Worm (Caenorhabditis elegans) whole organism, early embryonic: Measurements from ENCODE around the gene Y22D7AR.6.

Experiments
- B0310.2 ChIP-seq: sonication (generic microtip); optimal IDR thresholded peaks from 2 replicates; lab custom pipeline; 2016; ENCODE audit warnings: mild to moderate bottlenecking, missing genetic modification characterization, missing compliant biosample characterization
- F13C5.2 ChIP-seq: sonication (generic microtip); optimal IDR thresholded peaks from 2 replicates; lab custom pipeline; 2017; ENCODE audit warnings: mild to moderate bottlenecking, missing genetic modification characterization, inconsistent platforms, missing compliant biosample characterization
- aly-1 ChIP-seq: sonication (generic microtip); optimal IDR thresholded peaks from 2 replicates; lab custom pipeline; 2016; ENCODE audit warnings: missing genetic modification characterization, missing compliant biosample characterization
- ama-1 ChIP-seq: fragments of 150-350 bp; optimal IDR thresholded peaks from 2 replicates; lab custom pipeline; 2014
- ceh-13 ChIP-seq: fragments of 200-800 bp; sonication (Bioruptor generic); optimal IDR thresholded peaks from 2 replicates; lab custom pipeline; 2018; ENCODE audit warnings: mild to moderate bottlenecking, missing genetic modification characterization, missing compliant biosample characterization
- ceh-36 ChIP-seq: sonication (generic microtip); optimal IDR thresholded peaks from 2 replicates; lab custom pipeline; 2016; ENCODE audit warnings: missing genetic modification characterization, inconsistent platforms, missing compliant biosample characterization
- ets-7 ChIP-seq: sonication (generic microtip); optimal IDR thresholded peaks from 2 replicates; lab custom pipeline; 2016; ENCODE audit warnings: missing genotype, missing genetic modification characterization, missing compliant biosample characterization
- flt-1 ChIP-seq: fragments of 200-800 bp; sonication (Bioruptor generic); IDR thresholded peaks from 2 replicates; pipeline ENCODE4 v1.3.6; 2022; ENCODE audit warnings: missing genetic modification characterization, missing compliant biosample characterization
- hmbx-1 ChIP-seq: sonication (generic microtip); optimal IDR thresholded peaks from 2 replicates; lab custom pipeline; 2016; ENCODE audit warnings: mild to moderate bottlenecking, missing genetic modification characterization, missing compliant biosample characterization
- hmg-4 ChIP-seq: fragments of 200-800 bp; sonication (Bioruptor generic); optimal IDR thresholded peaks from 2 replicates; lab custom pipeline; 2018; ENCODE audit warnings: mild to moderate bottlenecking, missing genetic modification characterization, missing compliant biosample characterization
- hnd-1 ChIP-seq: sonication (generic microtip); optimal IDR thresholded peaks from 2 replicates; lab custom pipeline; 2016; ENCODE audit warnings: missing genetic modification characterization, missing compliant biosample characterization
- pes-1 ChIP-seq: fragments of 200-800 bp; sonication (Bioruptor generic); IDR thresholded peaks from 2 replicates; pipeline ENCODE4 v1.3.6; 2022; ENCODE audit warnings: missing genetic modification reagents, missing genetic modification characterization, missing compliant biosample characterization
- scrt-1 ChIP-seq: fragments of 200-800 bp; sonication (Bioruptor generic); IDR thresholded peaks from 2 replicates; pipeline ENCODE4 v1.3.6; 2022; ENCODE audit warnings: missing genetic modification characterization, missing compliant biosample characterization
- sea-1 ChIP-seq: fragments of 200-800 bp; sonication (Bioruptor generic); conservative IDR thresholded peaks from 2 replicates; pipeline ENCODE4 v1.3.6; 2022; ENCODE audit warnings: missing genetic modification characterization, missing compliant biosample characterization
- tbx-11 ChIP-seq: fragments of 200-800 bp; sonication (Bioruptor generic); IDR thresholded peaks from 2 replicates; pipeline ENCODE4 v1.3.6; 2022; ENCODE audit warnings: missing genetic modification characterization, missing compliant biosample characterization
- tbx-37 ChIP-seq: fragments of 200-800 bp; sonication (Bioruptor generic); conservative IDR thresholded peaks from 2 replicates; pipeline ENCODE4 v1.3.6; 2022; ENCODE audit warnings: missing genetic modification reagents, missing genetic modification characterization, missing compliant biosample characterization
- tra-4 ChIP-seq: sonication (generic microtip); optimal IDR thresholded peaks from 2 replicates; lab custom pipeline; 2017; ENCODE audit warnings: missing genetic modification characterization, missing compliant biosample characterization

Gene Y22D7AR.6

ce11 chrIII:1673320-1673719, 3.2 kb downstream of the Y22D7AR.6 start:
- TF ChIP-seq tra-4, result no peak
- TF ChIP-seq tbx-11, result no peak
- no peak for TF ChIP-seq B0310.2
- TF ChIP-seq sea-1, result no peak
- no peak for TF ChIP-seq hmg-4 (GFP tag; lab: Kevin White, UChicago)
- TF ChIP-seq ceh-13 (GFP tag; lab: Kevin White, UChicago), result no peak
- TF ChIP-seq pes-1 (GFP tag; lab: Robert Waterston, UW), result no peak
- TF ChIP-seq ets-7 (tag; lab: Kevin White, UChicago), result no peak
- TF ChIP-seq aly-1 (tag; lab: Kevin White, UChicago), result no peak
- TF ChIP-seq ama-1 (lab: Kevin White, UChicago), result no peak

- TF ChIP-seq hmbx-1 (no peak), B0310.2 (no peak), ama-1 (lab: Kevin White, UChicago) (no peak), sea-1 (no peak), pes-1 (GFP tag; lab: Robert Waterston, UW) (no peak), tbx-11 (no peak), F13C5.2 (tag; lab: Kevin White, UChicago) (no peak)
These were observed 8.0 kb downstream of the Y22D7AR.6 start, which contains the start of gene glb-30 for ce11 chrIII:1668519-1668918. Gene glb-30, minus strand, starts transcription at chrIII:1668619.

- TF ChIP-seq sea-1, result no peak
These were observed 9.6 kb downstream of the Y22D7AR.6 start for ce11 chrIII:1666893-1667292.

ce11 chrIII:1665799-1666308, 10.7 kb downstream of the Y22D7AR.6 start, which contains the start of gene Y22D7AR.3:
Gene Y22D7AR.3, minus strand, starts transcription at chrIII:1665849.
- TF ChIP-seq ceh-13 (GFP tag; lab: Kevin White, UChicago) (no peak), tbx-37 (GFP tag; lab: Robert Waterston, UW) (no peak), hnd-1 (no peak), B0310.2 (no peak), flt-1 (GFP tag; lab: Robert Waterston, UW) (no peak)

- TF ChIP-seq pes-1 (GFP tag; lab: Robert Waterston, UW), result no peak
- TF ChIP-seq sea-1, result no peak
- TF ChIP-seq tbx-11, result no peak
- no peak for TF ChIP-seq B0310.2
- TF ChIP-seq tra-4, result no peak
- TF ChIP-seq ceh-13 (GFP tag; lab: Kevin White, UChicago), result no peak
- TF ChIP-seq hmg-4 (GFP tag; lab: Kevin White, UChicago), result no peak
- no peak for TF ChIP-seq F13C5.2 (tag; lab: Kevin White, UChicago)
- TF ChIP-seq ceh-36 (tag; lab: Kevin White, UChicago), result no peak
- no peak for TF ChIP-seq tbx-37 (GFP tag; lab: Robert Waterston, UW)
- no peak for TF ChIP-seq scrt-1
- TF ChIP-seq hmbx-1, result no peak
- no peak for TF ChIP-seq flt-1 (GFP tag; lab: Robert Waterston, UW)
These were observed 11.1 kb downstream of the Y22D7AR.6 start for ce11 chrIII:1665373-1665772.

ce11 chrIII:1664761-1665266, 11.7 kb downstream of the Y22D7AR.6 start, which contains the start of gene Y22D7AL.16:
Gene Y22D7AL.16, minus strand, starts transcription at chrIII:1665216.
- TF ChIP-seq hmbx-1 (no peak), flt-1 (GFP tag; lab: Robert Waterston, UW) (no peak), ceh-13 (GFP tag; lab: Kevin White, UChicago) (no peak), ets-7 (tag; lab: Kevin White, UChicago) (no peak), tbx-11 (no peak), tra-4 (no peak), B0310.2 (no peak), pes-1 (GFP tag; lab: Robert Waterston, UW) (no peak), scrt-1 (no peak), hmg-4 (GFP tag; lab: Kevin White, UChicago) (no peak), ceh-36 (tag; lab: Kevin White, UChicago) (no peak), ama-1 (lab: Kevin White, UChicago) (no peak), hnd-1 (no peak), tbx-37 (GFP tag; lab: Robert Waterston, UW) (no peak), aly-1 (tag; lab: Kevin White, UChicago) (no peak), F13C5.2 (tag; lab: Kevin White, UChicago) (no peak)

ce11 chrIII:1663056-1663455, 13.5 kb downstream of the Y22D7AR.6 start:
- TF ChIP-seq flt-1 (GFP tag; lab: Robert Waterston, UW) (no peak), tra-4 (no peak), aly-1 (tag; lab: Kevin White, UChicago) (no peak), pes-1 (GFP tag; lab: Robert Waterston, UW) (no peak), hnd-1 (no peak), B0310.2 (no peak)

- no peak for TF ChIP-seq flt-1 (GFP tag; lab: Robert Waterston, UW)
- no peak for TF ChIP-seq tra-4
- no peak for TF ChIP-seq F13C5.2 (tag; lab: Kevin White, UChicago)
- TF ChIP-seq pes-1 (GFP tag; lab: Robert Waterston, UW), result no peak
- no peak for TF ChIP-seq tbx-11
- no peak for TF ChIP-seq scrt-1
- TF ChIP-seq tbx-37 (GFP tag; lab: Robert Waterston, UW), result no peak
- TF ChIP-seq ets-7 (tag; lab: Kevin White, UChicago), result no peak
These were observed 14.1 kb downstream of the Y22D7AR.6 start for ce11 chrIII:1662405-1662804.

- TF ChIP-seq ama-1 (lab: Kevin White, UChicago), result no peak
- no peak for TF ChIP-seq ets-7 (tag; lab: Kevin White, UChicago)
- no peak for TF ChIP-seq hnd-1
- TF ChIP-seq scrt-1, result no peak
- no peak for TF ChIP-seq pes-1 (GFP tag; lab: Robert Waterston, UW)
- TF ChIP-seq hmg-4 (GFP tag; lab: Kevin White, UChicago), result no peak
- TF ChIP-seq flt-1 (GFP tag; lab: Robert Waterston, UW), result no peak
These were observed 15.5 kb downstream of the Y22D7AR.6 start for ce11 chrIII:1661031-1661430.
